Worm (Caenorhabditis elegans) whole organism, L3 larva: ENCODE data around the gene str-4.

ENCODE experiments used
- R02D3.7 ChIP-seq: fragments of 150-350 bp; optimal IDR thresholded peaks from 2 replicates; lab custom pipeline; 2014; ENCODE audit warnings: missing biosample characterization, missing genetic modification characterization
- aly-2 ChIP-seq: fragments of 150-350 bp; optimal IDR thresholded peaks from 2 replicates; lab custom pipeline; 2014; ENCODE audit warnings: missing biosample characterization, missing genetic modification characterization
- ceh-9 ChIP-seq: sonication (generic microtip); optimal IDR thresholded peaks from 2 replicates; lab custom pipeline; 2018; ENCODE audit warnings: missing biosample characterization, missing genetic modification characterization
- elt-1 ChIP-seq: fragments of 150-350 bp; optimal IDR thresholded peaks from 2 replicates; lab custom pipeline; 2014; ENCODE audit warnings: missing biosample characterization, missing genetic modification characterization
- fkh-10 ChIP-seq: sonication (generic microtip); optimal IDR thresholded peaks from 2 replicates; lab custom pipeline; 2017; ENCODE audit warnings: missing biosample characterization, missing genetic modification reagents, missing genetic modification characterization
- jun-1 ChIP-seq: fragments of 150-350 bp; optimal IDR thresholded peaks from 2 replicates; lab custom pipeline; 2014; ENCODE audit warnings: missing biosample characterization, missing genetic modification reagents, missing genetic modification characterization
- lin-39 ChIP-seq: fragments of 150-350 bp; optimal IDR thresholded peaks from 2 replicates; lab custom pipeline; 2018; ENCODE audit warnings: missing biosample characterization, missing genetic modification reagents, missing genetic modification characterization
- nfya-1 ChIP-seq: sonication (generic microtip); optimal IDR thresholded peaks from 2 replicates; lab custom pipeline; 2017; ENCODE audit warnings: missing genetic modification characterization, mild to moderate bottlenecking, missing compliant biosample characterization, antibody characterized with exemption, moderate library complexity; ENCODE audit not compliant: insufficient read depth
- nhr-12 ChIP-seq: fragments of 150-350 bp; optimal IDR thresholded peaks from 2 replicates; lab custom pipeline; 2014; ENCODE audit warnings: missing biosample characterization, missing genetic modification characterization
- nhr-23 ChIP-seq: fragments of 150-350 bp; optimal IDR thresholded peaks from 2 replicates; lab custom pipeline; 2014; ENCODE audit warnings: missing biosample characterization, missing genetic modification reagents, missing genetic modification characterization
- nhr-237 ChIP-seq: fragments of 150-350 bp; optimal IDR thresholded peaks from 2 replicates; lab custom pipeline; 2014; ENCODE audit warnings: missing biosample characterization, missing genetic modification characterization
- nhr-76 ChIP-seq: fragments of 150-350 bp; sonication (generic microtip); optimal IDR thresholded peaks from 5 replicates; lab custom pipeline; 2014; ENCODE audit warnings: missing biosample characterization, missing genetic modification characterization
- pqm-1 ChIP-seq: fragments of 150-350 bp; optimal IDR thresholded peaks from 2 replicates; lab custom pipeline; 2017; ENCODE audit warnings: missing biosample characterization, missing genetic modification characterization, inconsistent platforms
- unc-62 ChIP-seq: fragments of 150-350 bp; sonication (generic microtip); optimal IDR thresholded peaks from 4 replicates; lab custom pipeline; 2014; ENCODE audit warnings: missing biosample characterization, missing genetic modification reagents, missing genetic modification characterization

DNA sequence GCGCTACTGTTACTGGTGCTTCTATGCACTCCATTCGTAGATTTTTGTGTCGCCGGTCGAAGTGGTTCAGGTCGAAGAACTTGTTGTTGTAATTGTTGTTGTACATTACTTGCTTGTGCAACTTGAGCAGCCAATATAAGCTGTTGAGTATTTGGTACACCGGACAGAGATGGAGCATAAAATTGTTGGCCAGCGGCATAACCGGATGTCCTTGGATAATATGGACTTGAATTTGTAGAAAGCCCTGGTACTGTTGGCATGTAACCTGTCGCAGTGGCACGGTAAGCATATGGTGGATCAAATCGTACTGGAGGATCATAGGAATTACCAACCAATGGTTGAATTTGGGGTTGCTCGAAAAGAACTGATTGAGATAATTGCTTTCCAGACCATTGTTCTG, 49.4 kb upstream of the str-4 start:
- TF ChIP-seq nhr-76 (tag; lab: Kevin White, UChicago) = no peak
- TF ChIP-seq nhr-237 (tag; lab: Kevin White, UChicago) = no peak
- TF ChIP-seq nhr-12 (tag; lab: Kevin White, UChicago) = no peak
- no peak for TF ChIP-seq pqm-1 (tag; lab: Kevin White, UChicago)
- TF ChIP-seq elt-1 (tag; lab: Kevin White, UChicago) = no peak
- TF ChIP-seq ceh-9 (tag; lab: Kevin White, UChicago) = no peak
- no peak for TF ChIP-seq nhr-23 (tag; lab: Kevin White, UChicago)
- no peak for TF ChIP-seq aly-2 (tag; lab: Kevin White, UChicago)
- no peak for TF ChIP-seq fkh-10
- TF ChIP-seq nfya-1 (tag; lab: Kevin White, UChicago) = no peak
- no peak for TF ChIP-seq R02D3.7
- no peak for TF ChIP-seq jun-1 (tag; lab: Kevin White, UChicago)
- TF ChIP-seq lin-39 (tag; lab: Kevin White, UChicago) = no peak
- TF ChIP-seq unc-62 (GFP tag; lab: Kevin White, UChicago) = no peak
